Worm (Caenorhabditis elegans) whole organism, young adult: ENCODE data around the gene nstp-9.

Experiments
- B0336.3 ChIP-seq: fragments of 200-800 bp; sonication (Bioruptor generic); IDR thresholded peaks from 2 replicates; pipeline ENCODE4 v1.3.6; 2022; ENCODE audit warnings: missing genetic modification characterization, missing compliant biosample characterization
- D2030.7 ChIP-seq: fragments of 200-800 bp; sonication (Bioruptor generic); IDR thresholded peaks from 2 replicates; pipeline ENCODE4 v1.3.6; 2022; ENCODE audit warnings: missing genetic modification reagents, missing genetic modification characterization, missing compliant biosample characterization
- F22D6.2 ChIP-seq: sonication (generic microtip); optimal IDR thresholded peaks from 2 replicates; lab custom pipeline; 2016; ENCODE audit warnings: mild to moderate bottlenecking, missing genetic modification characterization, missing compliant biosample characterization
- F37B4.10 ChIP-seq: fragments of 200-800 bp; sonication (Bioruptor generic); IDR thresholded peaks from 2 replicates; pipeline ENCODE4 v1.3.6; 2022; ENCODE audit warnings: missing genetic modification characterization, missing compliant biosample characterization
- F52B5.7 ChIP-seq: sonication (generic microtip); optimal IDR thresholded peaks from 2 replicates; lab custom pipeline; 2016; ENCODE audit warnings: mild to moderate bottlenecking, missing genetic modification characterization, missing compliant biosample characterization
- F57C9.4 ChIP-seq: sonication (generic microtip); optimal IDR thresholded peaks from 2 replicates; lab custom pipeline; 2017; ENCODE audit warnings: mild to moderate bottlenecking, missing genetic modification characterization, missing compliant biosample characterization
- T07F8.4 ChIP-seq: sonication (generic microtip); optimal IDR thresholded peaks from 2 replicates; lab custom pipeline; 2016; ENCODE audit warnings: mild to moderate bottlenecking, missing genetic modification characterization, moderate library complexity, missing compliant biosample characterization
- Y53F4B.3 ChIP-seq: fragments of 200-800 bp; sonication (Bioruptor generic); IDR thresholded peaks from 2 replicates; pipeline ENCODE4 v1.3.6; 2022; ENCODE audit warnings: missing genetic modification reagents, missing genetic modification characterization, missing compliant biosample characterization
- Y53G8AR.9 ChIP-seq: fragments of 200-800 bp; sonication (Bioruptor generic); conservative IDR thresholded peaks from 2 replicates; pipeline ENCODE4 v1.3.6; 2022; ENCODE audit warnings: missing genetic modification reagents, missing genetic modification characterization, missing compliant biosample characterization
- Y95B8A.8 ChIP-seq: fragments of 200-800 bp; sonication (Bioruptor generic); IDR thresholded peaks from 2 replicates; pipeline ENCODE4 v1.3.6; 2022; ENCODE audit warnings: missing genetic modification reagents, missing genetic modification characterization, missing compliant biosample characterization
- ZK185.1 ChIP-seq: sonication (generic microtip); optimal IDR thresholded peaks from 2 replicates; lab custom pipeline; 2016; ENCODE audit warnings: mild to moderate bottlenecking, missing genetic modification characterization, missing compliant biosample characterization; ENCODE audit not compliant: poor library complexity, severe bottlenecking
- atf-7 ChIP-seq: sonication (generic microtip); optimal IDR thresholded peaks from 2 replicates; lab custom pipeline; 2017; ENCODE audit warnings: mild to moderate bottlenecking, missing genetic modification characterization, missing compliant biosample characterization
- attf-5 ChIP-seq: fragments of 200-800 bp; sonication (Bioruptor generic); optimal IDR thresholded peaks from 2 replicates; lab custom pipeline; 2018; ENCODE audit warnings: mild to moderate bottlenecking, missing genetic modification characterization, missing compliant biosample characterization
- ceh-91 ChIP-seq: fragments of 200-800 bp; sonication (Bioruptor generic); IDR thresholded peaks from 2 replicates; pipeline ENCODE4 v1.3.6; 2022; ENCODE audit warnings: missing genetic modification reagents, missing genetic modification characterization, missing compliant biosample characterization
- die-1 ChIP-seq: sonication (generic microtip); optimal IDR thresholded peaks from 2 replicates; lab custom pipeline; 2016; ENCODE audit warnings: missing genotype, mild to moderate bottlenecking, missing genetic modification characterization, missing compliant biosample characterization
- dox-1 ChIP-seq: fragments of 200-800 bp; sonication (Bioruptor generic); IDR thresholded peaks from 2 replicates; pipeline ENCODE4 v1.3.6; 2022; ENCODE audit warnings: missing genetic modification reagents, missing genetic modification characterization, missing compliant biosample characterization
- dpl-1 ChIP-seq: fragments of 150-350 bp; optimal IDR thresholded peaks from 2 replicates; lab custom pipeline; 2014; ENCODE audit warnings: missing biosample characterization, missing genetic modification reagents, missing genetic modification characterization
- efl-1 ChIP-seq: fragments of 150-350 bp; optimal IDR thresholded peaks from 2 replicates; lab custom pipeline; 2014; ENCODE audit warnings: missing biosample characterization, missing genetic modification reagents, missing genetic modification characterization
- egl-44 ChIP-seq: fragments of 200-800 bp; sonication (Bioruptor generic); IDR thresholded peaks from 2 replicates; pipeline ENCODE4 v1.3.6; 2022; ENCODE audit warnings: missing genetic modification reagents, missing genetic modification characterization, missing compliant biosample characterization
- egrh-3 ChIP-seq: fragments of 200-800 bp; sonication (Bioruptor generic); IDR thresholded peaks from 2 replicates; pipeline ENCODE4 v1.3.6; 2022; ENCODE audit warnings: missing genetic modification reagents, missing genetic modification characterization, missing compliant biosample characterization
- ekl-4 ChIP-seq: fragments of 200-800 bp; sonication (Bioruptor generic); IDR thresholded peaks from 2 replicates; pipeline ENCODE4 v1.3.6; 2022; ENCODE audit warnings: missing genetic modification reagents, missing genetic modification characterization, missing compliant biosample characterization
- fkh-3 ChIP-seq: sonication (generic microtip); optimal IDR thresholded peaks from 2 replicates; lab custom pipeline; 2016; ENCODE audit warnings: mild to moderate bottlenecking, missing genetic modification characterization, missing compliant biosample characterization
- hlh-26 ChIP-seq: fragments of 200-800 bp; sonication (Bioruptor generic); conservative IDR thresholded peaks from 2 replicates; pipeline ENCODE4 v1.3.6; 2022; ENCODE audit warnings: missing genetic modification reagents, missing genetic modification characterization, missing compliant biosample characterization
- hmg-20 ChIP-seq: fragments of 200-800 bp; sonication (Bioruptor generic); IDR thresholded peaks from 2 replicates; pipeline ENCODE4 v1.3.6; 2022; ENCODE audit warnings: missing genetic modification reagents, missing genetic modification characterization, missing compliant biosample characterization
- let-526 ChIP-seq: fragments of 200-800 bp; sonication (Bioruptor generic); IDR thresholded peaks from 2 replicates; pipeline ENCODE4 v1.3.6; 2022; ENCODE audit warnings: missing genetic modification reagents, missing genetic modification characterization, missing compliant biosample characterization
- let-607 ChIP-seq, 2 experiments: fragments of 200-800 bp in 1 of 2; sonication (Bioruptor generic) in 1 of 2; sonication (generic microtip) in 1 of 2; optimal IDR thresholded peaks; 2 replicates each; lab custom pipeline; 2016 to 2018; ENCODE audit warnings: mild to moderate bottlenecking in 2 of 2, missing compliant biosample characterization in 2 of 2, missing genetic modification characterization in 2 of 2, moderate library complexity in 2 of 2, missing genotype in 1 of 2
- lin-40 ChIP-seq: sonication (generic microtip); optimal IDR thresholded peaks from 2 replicates; lab custom pipeline; 2016; ENCODE audit warnings: missing genetic modification characterization, mild to moderate bottlenecking, missing compliant biosample characterization, missing genotype, missing genetic modification reagents
- lin-54 ChIP-seq: fragments of 200-800 bp; sonication (Bioruptor generic); optimal IDR thresholded peaks from 2 replicates; lab custom pipeline; 2018; ENCODE audit warnings: mild to moderate bottlenecking, missing genetic modification characterization, missing compliant biosample characterization
- mcd-1 ChIP-seq: fragments of 200-800 bp; sonication (Bioruptor generic); IDR thresholded peaks from 2 replicates; pipeline ENCODE4 v1.3.6; 2022; ENCODE audit warnings: missing genetic modification reagents, missing genetic modification characterization, missing compliant biosample characterization
- nfya-1 ChIP-seq: sonication (generic microtip); optimal IDR thresholded peaks from 2 replicates; lab custom pipeline; 2017; ENCODE audit warnings: antibody characterized with exemption, missing compliant biosample characterization, missing genetic modification characterization, borderline replicate concordance; ENCODE audit not compliant: insufficient read depth
- nfya-2 ChIP-seq: fragments of 200-800 bp; sonication (Bioruptor generic); IDR thresholded peaks from 2 replicates; pipeline ENCODE4 v1.3.6; 2022; ENCODE audit warnings: missing genetic modification reagents, missing genetic modification characterization, missing compliant biosample characterization
- nhr-120 ChIP-seq: fragments of 200-800 bp; sonication (Bioruptor generic); IDR thresholded peaks from 2 replicates; pipeline ENCODE4 v1.3.6; 2022; ENCODE audit warnings: missing genetic modification characterization, missing compliant biosample characterization
- nhr-179 ChIP-seq: sonication (generic microtip); optimal IDR thresholded peaks from 2 replicates; lab custom pipeline; 2016; ENCODE audit warnings: mild to moderate bottlenecking, missing genetic modification characterization, missing compliant biosample characterization
- repo-1 ChIP-seq: sonication (generic microtip); optimal IDR thresholded peaks from 2 replicates; lab custom pipeline; 2017; ENCODE audit warnings: mild to moderate bottlenecking, missing genetic modification characterization, missing compliant biosample characterization
- sdz-38 ChIP-seq: sonication (generic microtip); optimal IDR thresholded peaks from 2 replicates; lab custom pipeline; 2016; ENCODE audit warnings: missing genotype, missing genetic modification characterization, missing compliant biosample characterization
- sea-2 ChIP-seq: fragments of 200-800 bp; sonication (Bioruptor generic); IDR thresholded peaks from 2 replicates; pipeline ENCODE4 v1.3.6; 2022; ENCODE audit warnings: missing genetic modification characterization, missing compliant biosample characterization
- snpc-4 ChIP-seq, 5 experiments: fragments of 150-350 bp in 1 of 5; sonication (generic microtip) in 4 of 5; optimal IDR thresholded peaks; 2 replicates each; lab custom pipeline; 2014 to 2018; ENCODE audit warnings: missing genetic modification characterization in 5 of 5, missing biosample characterization in 3 of 5, antibody characterized with exemption in 2 of 5, mild to moderate bottlenecking in 2 of 5, missing compliant biosample characterization in 2 of 5, missing genotype in 2 of 5, moderate library complexity in 2 of 5, missing genetic modification reagents in 1 of 5
- tlf-1 ChIP-seq: fragments of 200-800 bp; sonication (Bioruptor generic); optimal IDR thresholded peaks from 2 replicates; lab custom pipeline; 2018; ENCODE audit warnings: mild to moderate bottlenecking, missing genetic modification characterization, missing compliant biosample characterization
- unc-130 ChIP-seq: sonication (generic microtip); optimal IDR thresholded peaks from 2 replicates; lab custom pipeline; 2016; ENCODE audit warnings: missing genetic modification reagents, missing genetic modification characterization, missing compliant biosample characterization
- unc-62 ChIP-seq: fragments of 150-350 bp; optimal IDR thresholded peaks from 2 replicates; lab custom pipeline; 2014; ENCODE audit warnings: missing biosample characterization, missing genetic modification reagents, missing genetic modification characterization
- zfh-2 ChIP-seq: fragments of 200-800 bp; sonication (Bioruptor generic); conservative IDR thresholded peaks from 2 replicates; pipeline ENCODE4 v1.3.6; 2022; ENCODE audit warnings: missing genetic modification reagents, missing genetic modification characterization, missing compliant biosample characterization
- ztf-22 ChIP-seq: fragments of 200-800 bp; sonication (Bioruptor generic); optimal IDR thresholded peaks from 2 replicates; lab custom pipeline; 2018; ENCODE audit warnings: mild to moderate bottlenecking, missing genetic modification characterization, moderate library complexity, missing compliant biosample characterization
- ztf-26 ChIP-seq: sonication (generic microtip); optimal IDR thresholded peaks from 2 replicates; lab custom pipeline; 2017; ENCODE audit warnings: missing genetic modification characterization, missing compliant biosample characterization

Gene nstp-9

DNA sequence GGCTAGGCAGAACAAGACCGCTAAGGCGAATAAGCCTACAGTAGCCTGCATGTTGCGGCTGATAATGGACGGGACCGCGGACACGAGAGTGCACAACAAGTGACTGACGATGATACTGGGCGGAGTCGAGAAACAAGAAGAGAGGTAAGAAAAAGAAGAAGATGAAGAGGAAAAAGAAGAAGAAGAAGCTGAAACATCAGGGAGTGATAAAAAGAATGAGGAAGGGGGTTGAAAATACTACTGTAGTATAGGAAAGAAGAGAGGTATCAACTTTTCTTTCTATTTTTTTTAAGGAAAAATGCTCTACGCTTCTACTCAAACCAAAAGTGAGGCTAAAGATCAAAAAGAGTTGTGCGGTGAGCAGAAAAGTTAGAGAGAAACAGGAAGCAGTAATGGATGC lies 29.3 kb upstream of the nstp-9 start, which contains the start of gene T21B6.3:
Gene T21B6.3, minus strand, starts transcription at position 101 of the 400 bp plus-strand sequence.
- TF ChIP-seq Y53G8AR.9 (GFP tag; lab: Robert Waterston, UW) (no peak), nhr-120 (GFP tag; lab: Robert Waterston, UW) (no peak), zfh-2 (GFP tag; lab: Robert Waterston, UW) (no peak), unc-62 (GFP tag; lab: Kevin White, UChicago) (no peak), attf-5 (GFP tag; lab: Kevin White, UChicago) (no peak)

DNA sequence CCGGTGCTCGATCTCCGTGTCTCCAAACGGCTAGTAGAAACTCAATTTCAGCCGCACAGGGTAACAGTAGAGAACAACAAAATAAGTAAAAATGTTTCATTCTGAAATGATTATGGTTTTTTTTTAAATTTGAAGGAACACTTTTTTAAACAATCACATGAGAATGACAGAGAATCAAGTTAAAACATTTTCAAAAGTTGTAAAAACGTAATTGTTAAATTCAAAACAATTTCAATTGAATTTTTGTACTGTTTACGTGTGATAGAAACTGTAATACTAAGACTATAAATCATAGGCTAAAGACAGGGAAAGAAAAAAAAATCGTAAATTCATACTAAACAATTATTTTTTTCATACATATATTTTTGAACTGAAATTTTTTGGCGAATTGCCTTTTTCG lies 21.7 kb upstream of the nstp-9 start, which contains the start of gene pho-7:
Gene pho-7, minus strand, starts transcription at position 101 of the 400 bp plus-strand sequence.
- TF ChIP-seq F22D6.2 = no peak
- TF ChIP-seq F37B4.10 (GFP tag; lab: Robert Waterston, UW) = no peak
- no peak for TF ChIP-seq sea-2 (GFP tag; lab: Robert Waterston, UW)
- TF ChIP-seq nfya-2 (GFP tag; lab: Robert Waterston, UW) = no peak
- TF ChIP-seq nfya-1 (tag; lab: Kevin White, UChicago) = no peak
- TF ChIP-seq ztf-26 (tag; lab: Kevin White, UChicago) = no peak
- no peak for TF ChIP-seq die-1 (tag; lab: Kevin White, UChicago)
- TF ChIP-seq B0336.3 (GFP tag; lab: Robert Waterston, UW) = no peak
- no peak for TF ChIP-seq ZK185.1 (tag; lab: Kevin White, UChicago)
- no peak for TF ChIP-seq egl-44 (GFP tag; lab: Robert Waterston, UW)
- TF ChIP-seq dpl-1 (GFP tag; lab: Kevin White, UChicago) = no peak
- TF ChIP-seq let-526 (GFP tag; lab: Robert Waterston, UW) = no peak
- TF ChIP-seq hmg-20 (GFP tag; lab: Robert Waterston, UW) = no peak
- TF ChIP-seq D2030.7 = no peak
- TF ChIP-seq tlf-1 (GFP tag; lab: Kevin White, UChicago) = no peak
- TF ChIP-seq snpc-4 (GFP tag; optimal IDR thresholded peaks at IDR 0.05; lab: Kevin White, UChicago) = no peak
- no peak for TF ChIP-seq snpc-4 (tag; optimal IDR thresholded peaks at IDR 0.05; lab: Kevin White, UChicago)

DNA sequence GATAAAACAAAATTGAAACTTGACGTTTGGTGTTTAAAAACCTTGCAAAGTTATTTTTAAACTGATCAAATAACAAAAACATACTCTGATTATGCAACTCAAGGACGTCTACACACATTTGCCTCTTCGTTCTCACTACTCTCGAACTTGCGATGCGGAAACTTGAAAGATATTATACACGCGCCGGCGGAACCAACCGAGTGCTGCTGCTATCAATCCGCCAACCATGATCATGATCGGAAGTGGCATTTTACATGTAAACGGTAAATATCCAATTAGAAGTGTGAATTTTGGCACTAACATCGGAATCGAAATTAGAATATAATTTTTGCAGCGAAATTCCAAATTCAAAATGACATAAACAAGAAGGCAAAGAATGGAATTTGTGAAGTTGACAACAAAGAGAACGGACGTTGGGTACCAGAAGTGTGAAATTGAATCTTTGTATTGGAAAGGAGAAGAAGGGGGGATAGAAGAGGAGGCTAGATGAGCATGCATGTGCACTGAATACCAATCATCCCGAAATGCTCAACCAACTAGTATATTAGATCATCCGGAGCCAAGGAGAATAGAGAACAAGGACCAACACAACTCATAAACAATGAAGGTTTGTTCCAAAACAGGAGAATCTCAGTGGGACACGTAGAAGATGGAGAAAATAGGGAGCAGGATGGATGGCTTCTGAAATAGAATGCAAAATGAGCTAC lies 13.9 kb upstream of the nstp-9 start:
- TF ChIP-seq lin-54 (GFP tag; lab: Kevin White, UChicago) (no peak), hlh-26 (GFP tag; lab: Robert Waterston, UW) (no peak), F57C9.4 (no peak), egrh-3 (GFP tag; lab: Robert Waterston, UW) (no peak), fkh-3 (tag; lab: Kevin White, UChicago) (no peak), ekl-4 (GFP tag; lab: Robert Waterston, UW) (no peak), nhr-179 (no peak), atf-7 (tag; lab: Kevin White, UChicago) (no peak), unc-130 (GFP tag; lab: Kevin White, UChicago) (no peak)
- TF ChIP-seq, all 124 proteins: peak for 0

DNA sequence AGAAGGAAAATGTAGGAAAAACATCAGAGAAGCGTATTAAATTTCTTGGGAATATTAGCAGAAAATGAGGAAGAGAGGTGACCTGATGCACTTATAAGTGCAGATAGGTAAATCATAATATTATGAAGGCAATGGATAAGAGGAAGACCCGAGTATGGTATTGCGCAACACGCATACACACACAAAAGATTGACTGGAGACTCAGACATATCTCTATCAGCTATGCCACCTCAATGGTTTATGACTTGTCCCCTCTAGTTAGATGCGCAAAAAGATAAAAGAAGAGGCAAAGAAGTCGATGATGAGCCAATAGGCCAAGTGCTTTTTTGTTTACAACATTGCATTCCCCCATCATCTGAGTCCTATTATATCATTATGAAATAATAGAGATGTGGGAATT lies 12.6 kb upstream of the nstp-9 start:
- TF ChIP-seq efl-1 (no peak), ceh-91 (GFP tag; lab: Robert Waterston, UW) (no peak), Y53F4B.3 (GFP tag; lab: Robert Waterston, UW) (no peak), lin-40 (no peak), Y53G8AR.9 (GFP tag; lab: Robert Waterston, UW) (no peak), ztf-22 (no peak), dox-1 (no peak), hmg-20 (GFP tag; lab: Robert Waterston, UW) (no peak), T07F8.4 (tag; lab: Kevin White, UChicago) (no peak), F52B5.7 (tag; lab: Kevin White, UChicago) (no peak), Y95B8A.8 (GFP tag; lab: Robert Waterston, UW) (no peak), unc-62 (GFP tag; lab: Kevin White, UChicago) (no peak), mcd-1 (no peak), repo-1 (tag; lab: Kevin White, UChicago) (no peak), sdz-38 (tag; lab: Kevin White, UChicago) (no peak), let-607 (tag; optimal IDR thresholded peaks at IDR 0.05; lab: Kevin White, UChicago) (no peak), nhr-179 (no peak)
